Fruit fly (Drosophila melanogaster) whole organism, embryonic: ENCODE results near the gene CG5793.
A peak's percentile ranks its signal among the peaks of the same experiment; 100 is the strongest.

Experiments
- Abd-B ChIP-seq: fragments of 200-800 bp; sonication (Bioruptor generic); optimal IDR thresholded peaks from 2 replicates; lab custom pipeline; 2018; ENCODE audit warnings: missing biosample characterization, mild to moderate bottlenecking, missing genetic modification characterization, moderate library complexity
- B-H1 ChIP-seq: fragments of 200-800 bp; sonication (Bioruptor generic); IDR thresholded peaks from 3 replicates; pipeline ENCODE4 v1.3.6; 2022; ENCODE audit warnings: missing biosample characterization, missing genetic modification characterization
- CG12155 ChIP-seq: fragments of 200-800 bp; sonication (Bioruptor generic); optimal IDR thresholded peaks from 3 replicates; lab custom pipeline; 2016; ENCODE audit warnings: missing biosample characterization, missing genetic modification characterization
- CG1233 ChIP-seq: fragments of 200-800 bp; sonication (Bioruptor generic); optimal IDR thresholded peaks from 4 replicates; lab custom pipeline; 2018; ENCODE audit warnings: missing biosample characterization, mild to moderate bottlenecking, missing genetic modification characterization
- CG13894 ChIP-seq: fragments of 200-800 bp; sonication (Bioruptor generic); optimal IDR thresholded peaks from 3 replicates; lab custom pipeline; 2018; ENCODE audit warnings: missing biosample characterization, mild to moderate bottlenecking, missing genetic modification characterization, moderate library complexity
- CG15073 ChIP-seq: fragments of 200-800 bp; sonication (Bioruptor generic); optimal IDR thresholded peaks from 2 replicates; lab custom pipeline; 2016; ENCODE audit warnings: missing biosample characterization, missing genetic modification characterization
- CG1529 ChIP-seq: fragments of 200-800 bp; sonication (Bioruptor generic); optimal IDR thresholded peaks from 3 replicates; lab custom pipeline; 2018; ENCODE audit warnings: missing biosample characterization, missing genetic modification characterization
- CG1603 ChIP-seq: fragments of 200-800 bp; sonication (Bioruptor generic); optimal IDR thresholded peaks from 2 replicates; lab custom pipeline; 2019; ENCODE audit warnings: missing biosample characterization, mild to moderate bottlenecking, missing genetic modification characterization, moderate library complexity
- CG17568 ChIP-seq: fragments of 200-800 bp; sonication (Bioruptor generic); optimal IDR thresholded peaks from 2 replicates; lab custom pipeline; 2018; ENCODE audit warnings: missing biosample characterization, mild to moderate bottlenecking, missing genetic modification characterization, moderate library complexity
- CG18476 ChIP-seq: fragments of 200-800 bp; sonication (Bioruptor generic); optimal IDR thresholded peaks from 2 replicates; lab custom pipeline; 2016; ENCODE audit warnings: missing biosample characterization, mild to moderate bottlenecking, missing genetic modification characterization
- CG18599 ChIP-seq: fragments of 200-800 bp; sonication (Bioruptor generic); optimal IDR thresholded peaks from 3 replicates; lab custom pipeline; 2017; ENCODE audit warnings: missing biosample characterization, missing genetic modification characterization, mild to moderate bottlenecking, moderate library complexity, missing genetic modification reagents
- CG2120 ChIP-seq: fragments of 200-800 bp; sonication (Bioruptor generic); optimal IDR thresholded peaks from 3 replicates; lab custom pipeline; 2016; ENCODE audit warnings: missing biosample characterization, missing genetic modification characterization
- CG5953 ChIP-seq: fragments of 200-800 bp; sonication (Bioruptor generic); IDR thresholded peaks from 2 replicates; pipeline ENCODE4 v1.3.6; 2022; ENCODE audit warnings: missing biosample characterization, missing genetic modification characterization
- CG6791 ChIP-seq: fragments of 200-800 bp; sonication (Bioruptor generic); IDR thresholded peaks from 3 replicates; pipeline ENCODE4 v1.3.6; 2022; ENCODE audit warnings: missing biosample characterization, missing genetic modification characterization; ENCODE audit not compliant: partially characterized antibody
- CG7745 ChIP-seq: fragments of 200-800 bp; sonication (Bioruptor generic); optimal IDR thresholded peaks from 2 replicates; lab custom pipeline; 2018; ENCODE audit warnings: missing biosample characterization, mild to moderate bottlenecking, missing genetic modification characterization, moderate library complexity
- CG9932 ChIP-seq: fragments of 200-800 bp; sonication (Bioruptor generic); IDR thresholded peaks from 2 replicates; pipeline ENCODE4 v1.3.6; 2022; ENCODE audit warnings: missing biosample characterization, missing genetic modification characterization
- Chrac-16 ChIP-seq: fragments of 200-800 bp; sonication (Bioruptor generic); optimal IDR thresholded peaks from 3 replicates; lab custom pipeline; 2016; ENCODE audit warnings: missing biosample characterization, missing genetic modification characterization
- Dbx ChIP-seq: fragments of 200-800 bp; sonication (Bioruptor generic); IDR thresholded peaks from 3 replicates; pipeline ENCODE4 v1.3.6; 2022; ENCODE audit warnings: missing biosample characterization, missing genetic modification characterization
- Dll ChIP-seq: fragments of 200-800 bp; sonication (Bioruptor generic); IDR thresholded peaks from 4 replicates; pipeline ENCODE4 v1.3.6; 2022; ENCODE audit warnings: missing biosample characterization, missing genetic modification characterization; ENCODE audit not compliant: partially characterized antibody
- Doc3 ChIP-seq: fragments of 200-800 bp; sonication (Bioruptor generic); IDR thresholded peaks from 3 replicates; pipeline ENCODE4 v1.3.6; 2022; ENCODE audit warnings: missing biosample characterization, missing genetic modification characterization; ENCODE audit not compliant: partially characterized antibody
- Ets97D ChIP-seq: fragments of 200-800 bp; sonication (Bioruptor generic); optimal IDR thresholded peaks from 3 replicates; lab custom pipeline; 2016; ENCODE audit warnings: missing biosample characterization, missing genetic modification characterization
- H15 ChIP-seq: fragments of 200-800 bp; sonication (Bioruptor generic); IDR thresholded peaks from 3 replicates; pipeline ENCODE4 v1.3.6; 2022; ENCODE audit warnings: missing biosample characterization, missing genetic modification characterization
- HLH4C ChIP-seq: fragments of 200-800 bp; sonication (Bioruptor generic); IDR thresholded peaks from 3 replicates; pipeline ENCODE4 v1.3.6; 2022; ENCODE audit warnings: missing biosample characterization, missing genetic modification characterization; ENCODE audit not compliant: partially characterized antibody
- HmgD ChIP-seq: fragments of 200-800 bp; sonication (Bioruptor generic); optimal IDR thresholded peaks from 3 replicates; lab custom pipeline; 2016; ENCODE audit warnings: missing biosample characterization, missing genetic modification characterization
- NFAT ChIP-seq: fragments of 200-800 bp; sonication (Bioruptor generic); IDR thresholded peaks from 2 replicates; pipeline ENCODE4 v1.3.6; 2022; ENCODE audit warnings: missing biosample characterization, missing genetic modification characterization
- Neu2 ChIP-seq: fragments of 200-800 bp; sonication (Bioruptor generic); optimal IDR thresholded peaks from 3 replicates; lab custom pipeline; 2016; ENCODE audit warnings: missing biosample characterization, missing genetic modification characterization, borderline replicate concordance
- Nf-YC ChIP-seq: fragments of 200-800 bp; optimal IDR thresholded peaks from 3 replicates; lab custom pipeline; 2019; ENCODE audit warnings: missing biosample characterization, mild to moderate bottlenecking, missing genetic modification characterization, moderate library complexity
- Oli ChIP-seq: fragments of 200-800 bp; sonication (Bioruptor generic); optimal IDR thresholded peaks from 2 replicates; lab custom pipeline; 2018; ENCODE audit warnings: missing biosample characterization, mild to moderate bottlenecking, missing genetic modification characterization, moderate library complexity
- Opbp ChIP-seq: fragments of 200-800 bp; sonication (Bioruptor generic); IDR thresholded peaks from 3 replicates; pipeline ENCODE4 v1.3.6; 2022; ENCODE audit warnings: missing biosample characterization, missing genetic modification characterization; ENCODE audit not compliant: partially characterized antibody
- Pdp1 ChIP-seq, 2 experiments: fragments of 200-800 bp; sonication (Bioruptor generic); optimal IDR thresholded peaks; 3 replicates each; lab custom pipeline; 2016; ENCODE audit warnings: missing biosample characterization in 2 of 2, missing genetic modification characterization in 2 of 2, mild to moderate bottlenecking in 1 of 2, moderate library complexity in 1 of 2
- Xrp1 ChIP-seq: fragments of 200-800 bp; sonication (Bioruptor generic); IDR thresholded peaks from 2 replicates; pipeline ENCODE4 v1.3.6; 2022; ENCODE audit warnings: missing biosample characterization, missing genetic modification characterization
- ato ChIP-seq: fragments of 200-800 bp; sonication (Bioruptor generic); IDR thresholded peaks from 2 replicates; pipeline ENCODE4 v1.3.6; 2022; ENCODE audit warnings: missing biosample characterization, missing genetic modification characterization; ENCODE audit not compliant: partially characterized antibody
- ci ChIP-seq: fragments of 200-800 bp; sonication (Bioruptor generic); IDR thresholded peaks from 3 replicates; pipeline ENCODE4 v1.3.6; 2022; ENCODE audit warnings: missing biosample characterization, missing genetic modification characterization
- croc ChIP-seq: fragments of 200-800 bp; sonication (Bioruptor generic); conservative IDR thresholded peaks from 3 replicates; pipeline ENCODE4 v1.3.6; 2022; ENCODE audit warnings: missing biosample characterization, missing genetic modification characterization
- dan ChIP-seq: fragments of 200-800 bp; sonication (Bioruptor generic); IDR thresholded peaks from 2 replicates; pipeline ENCODE4 v1.3.6; 2022; ENCODE audit warnings: missing biosample characterization, missing genetic modification characterization
- hb ChIP-seq: fragments of 200-800 bp; sonication (Bioruptor generic); IDR thresholded peaks from 3 replicates; pipeline ENCODE4 v1.3.6; 2022; ENCODE audit warnings: missing biosample characterization, missing genetic modification characterization; ENCODE audit not compliant: partially characterized antibody
- inv ChIP-seq: fragments of 200-800 bp; sonication (Bioruptor generic); IDR thresholded peaks from 2 replicates; pipeline ENCODE4 v1.3.6; 2022; ENCODE audit warnings: missing biosample characterization, missing genetic modification characterization; ENCODE audit not compliant: partially characterized antibody
- kah ChIP-seq: fragments of 200-800 bp; sonication (Bioruptor generic); optimal IDR thresholded peaks from 2 replicates; lab custom pipeline; 2018; ENCODE audit warnings: missing biosample characterization, mild to moderate bottlenecking, missing genetic modification characterization
- mld ChIP-seq: fragments of 200-800 bp; sonication (Bioruptor generic); IDR thresholded peaks from 3 replicates; pipeline ENCODE4 v1.3.6; 2022; ENCODE audit warnings: missing biosample characterization, missing genetic modification characterization; ENCODE audit not compliant: partially characterized antibody
- nerfin-1 ChIP-seq: fragments of 200-800 bp; sonication (Bioruptor generic); optimal IDR thresholded peaks from 3 replicates; lab custom pipeline; 2019; ENCODE audit warnings: missing biosample characterization, mild to moderate bottlenecking, missing genetic modification characterization, moderate library complexity
- nerfin-2 ChIP-seq: fragments of 200-800 bp; sonication (Bioruptor generic); IDR thresholded peaks from 2 replicates; pipeline ENCODE4 v1.3.6; 2022; ENCODE audit warnings: missing biosample characterization, missing genetic modification characterization; ENCODE audit not compliant: partially characterized antibody
- odd ChIP-seq: fragments of 200-800 bp; sonication (Bioruptor generic); optimal IDR thresholded peaks from 2 replicates; lab custom pipeline; 2017; ENCODE audit warnings: missing biosample characterization, mild to moderate bottlenecking, missing genetic modification characterization
- scrt ChIP-seq: fragments of 200-800 bp; sonication (Bioruptor generic); optimal IDR thresholded peaks from 2 replicates; lab custom pipeline; 2018; ENCODE audit warnings: missing biosample characterization, mild to moderate bottlenecking, missing genetic modification characterization, moderate library complexity
- seq ChIP-seq: fragments of 200-800 bp; sonication (Bioruptor generic); IDR thresholded peaks from 2 replicates; pipeline ENCODE4 v1.3.6; 2022; ENCODE audit warnings: missing biosample characterization, missing genetic modification characterization
- sna ChIP-seq: fragments of 200-800 bp; sonication (Bioruptor generic); IDR thresholded peaks from 2 replicates; pipeline ENCODE4 v1.3.6; 2022; ENCODE audit warnings: missing biosample characterization, missing genetic modification characterization; ENCODE audit not compliant: partially characterized antibody
- vfl ChIP-seq: fragments of 200-800 bp; sonication (Bioruptor generic); optimal IDR thresholded peaks from 2 replicates; lab custom pipeline; 2016; ENCODE audit warnings: missing biosample characterization, missing genetic modification characterization
- vnd ChIP-seq: fragments of 200-800 bp; sonication (Bioruptor generic); IDR thresholded peaks from 3 replicates; pipeline ENCODE4 v1.3.6; 2022; ENCODE audit warnings: missing biosample characterization, missing genetic modification characterization; ENCODE audit not compliant: partially characterized antibody
- vvl ChIP-seq: fragments of 200-800 bp; sonication (Bioruptor generic); IDR thresholded peaks from 2 replicates; pipeline ENCODE4 v1.3.6; 2022; ENCODE audit warnings: missing biosample characterization, missing genetic modification characterization

CG5793 gene

dm6 chr3R:21140458-21140857, 13.1 kb downstream of the CG5793 start, which contains the start of gene SNF4Agamma (continued):
- TF ChIP-seq CG7745 (no peak), vvl (GFP tag; lab: Robert Waterston, UW) (0 out of 2 replicates have a peak, but pooled peaks have one; percentile 37), CG12155 (GFP tag; lab: Kevin White, UChicago) (peak; percentile 35), CG18476 (no peak), dan (GFP tag; lab: Robert Waterston, UW) (no peak), croc (GFP tag; lab: Robert Waterston, UW) (0 out of 3 replicates have a peak, but pooled peaks have one; percentile 19), nerfin-2 (no peak), nerfin-1 (tag; lab: Kevin White, UChicago) (peak; percentile 11), CG1603 (tag; lab: Kevin White, UChicago) (peak; percentile 1), vnd (peak; percentile 78), Dll (GFP tag; lab: Robert Waterston, UW) (peak; percentile 88), CG1529 (GFP tag; lab: Kevin White, UChicago) (no peak), NFAT (GFP tag; lab: Robert Waterston, UW) (no peak), Opbp (GFP tag; lab: Robert Waterston, UW) (peak; percentile 58; the same call in 2 of the 3 replicates), kah (no peak), CG9932 (GFP tag; lab: Robert Waterston, UW) (peak; percentile 56; the same call in 1 of the 2 replicates), CG5953 (GFP tag; lab: Robert Waterston, UW) (no peak), CG18599 (GFP tag; lab: Kevin White, UChicago) (no peak), Doc3 (GFP tag; lab: Robert Waterston, UW) (peak; percentile 81), hb (GFP tag; lab: Robert Waterston, UW) (peak; percentile 51; the same call in 2 of the 3 replicates), ci (GFP tag; lab: Robert Waterston, UW) (no peak), vfl (peak; percentile 15), Ets97D (GFP tag; lab: Kevin White, UChicago) (peak; percentile 54), seq (0 out of 2 replicates have a peak, but pooled peaks have one; percentile 12), CG1233 (GFP tag; lab: Kevin White, UChicago) (no peak), Chrac-16 (peak; percentile 5), Nf-YC (tag; lab: Kevin White, UChicago) (peak; percentile 58), scrt (GFP tag; lab: Kevin White, UChicago) (no peak), Neu2 (GFP tag; lab: Kevin White, UChicago) (no peak), H15 (GFP tag; lab: Robert Waterston, UW) (no peak), HmgD (GFP tag; lab: Kevin White, UChicago) (no peak), CG13894 (tag; lab: Kevin White, UChicago) (no peak), Pdp1 (GFP tag; optimal IDR thresholded peaks at IDR 0.05; lab: Kevin White, UChicago) (peak in 1 of 2 experiments; percentile 24), inv (GFP tag; lab: Robert Waterston, UW) (peak; percentile 68), odd (GFP tag; lab: Kevin White, UChicago) (no peak), HLH4C (GFP tag; lab: Robert Waterston, UW) (peak; percentile 53; the same call in 2 of the 3 replicates), CG6791 (GFP tag; lab: Robert Waterston, UW) (peak; percentile 74; the same call in 2 of the 3 replicates), Abd-B (peak; percentile 70), mld (GFP tag; lab: Robert Waterston, UW) (peak; percentile 41; the same call in 1 of the 3 replicates), Oli (tag; lab: Kevin White, UChicago) (no peak), Dbx (GFP tag; lab: Robert Waterston, UW) (0 out of 3 replicates have a peak, but pooled peaks have one; percentile 33), ato (peak; percentile 9; the same call in 1 of the 2 replicates), B-H1 (GFP tag; lab: Robert Waterston, UW) (no peak), sna (GFP tag; lab: Robert Waterston, UW) (peak; percentile 82), CG15073 (GFP tag; lab: Kevin White, UChicago) (no peak), CG2120 (GFP tag; lab: Kevin White, UChicago) (peak; percentile 41), CG17568 (GFP tag; lab: Kevin White, UChicago) (no peak), Xrp1 (GFP tag; lab: Robert Waterston, UW) (peak; percentile 16; the same call in 1 of the 2 replicates)
